Worm (Caenorhabditis elegans): ENCODE data around the gene idpa-3.

DNA sequence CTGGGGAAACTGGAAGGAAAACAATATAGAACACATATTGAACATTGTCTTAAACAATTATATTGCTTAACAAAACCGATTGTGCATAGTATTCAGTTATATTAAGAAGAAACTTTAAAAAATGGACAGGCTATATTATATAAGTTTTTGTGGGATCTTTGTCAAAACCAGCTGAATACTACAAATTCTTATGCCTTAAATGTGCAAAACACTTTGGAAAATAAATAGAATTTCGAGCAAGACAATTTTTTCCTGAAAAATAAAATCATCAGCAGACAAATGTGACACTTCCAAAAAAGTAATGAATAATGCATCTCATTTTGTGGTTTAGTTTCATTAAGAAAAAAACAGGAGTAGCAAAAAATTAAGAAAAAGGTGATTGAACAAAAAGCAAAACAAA is 38.8 kb upstream of the idpa-3 start:
- TF ChIP-seq ztf-29 (GFP tag; IDR thresholded peaks at IDR 0.05) (no peak), med-1 (GFP tag; optimal IDR thresholded peaks at IDR 0.05; ENCODE audit: insufficient read depth) (no peak), tab-1 (GFP tag; IDR thresholded peaks at IDR 0.05) (no peak), ztf-23 (GFP tag; IDR thresholded peaks at IDR 0.05) (no peak), ref-1 (GFP tag; conservative IDR thresholded peaks at IDR 0.05) (no peak)

All from whole organism, midembryonic.